Fruit fly (Drosophila melanogaster) whole organism: ENCODE measurements around the gene CG31524.

Source experiments
- Dll ChIP-seq: fragments of >200 bp; optimal IDR thresholded peaks from 2 replicates; lab custom pipeline; 2017
- pan ChIP-seq: fragments of >200 bp; optimal IDR thresholded peaks from 2 replicates; lab custom pipeline; 2017
- usp ChIP-seq: fragments of >200 bp; optimal IDR thresholded peaks from 2 replicates; lab custom pipeline; 2017; ENCODE audit warnings: missing biosample characterization, missing genetic modification characterization, mixed read lengths

DNA sequence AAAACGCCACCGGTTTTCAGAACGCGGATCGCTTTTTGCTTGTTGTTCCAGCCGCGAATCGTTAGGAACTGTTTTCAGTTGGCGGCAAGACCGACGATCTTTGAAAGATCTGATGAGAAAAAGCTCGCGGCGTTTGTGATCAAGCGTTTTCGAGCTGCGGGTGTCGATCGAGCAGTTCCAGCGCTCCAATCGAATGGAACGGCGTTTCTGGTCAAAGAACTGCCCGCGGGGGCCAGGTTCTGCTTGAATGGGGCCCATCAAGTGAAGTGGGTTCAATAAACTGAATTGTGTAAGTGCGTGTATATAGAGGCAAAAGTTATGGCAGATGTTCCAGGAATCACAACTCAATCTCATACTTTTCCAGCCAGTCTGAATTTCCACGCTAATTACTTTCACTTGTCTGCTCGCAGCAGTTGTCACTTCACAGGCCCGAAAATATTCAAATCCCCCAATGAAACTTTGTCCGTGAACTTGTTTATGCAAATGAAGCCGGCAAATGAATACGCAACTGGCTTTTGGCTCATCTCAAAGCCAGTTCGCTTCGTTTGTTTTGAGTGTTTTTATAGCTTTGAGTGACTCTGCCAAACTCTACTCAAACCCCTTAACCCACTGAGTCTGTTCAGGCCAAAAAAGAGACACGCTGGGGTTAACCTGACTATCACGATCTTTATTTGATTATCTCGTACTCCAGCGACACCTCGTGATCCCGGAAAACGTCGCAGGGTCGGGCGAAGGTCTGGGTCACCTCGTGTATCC is 17.9 kb downstream of the CG31524 start, which contains the start of gene PH4alphaMP:
- TF ChIP-seq Dll (lab: Kevin White, UChicago) = no peak
- no peak for TF ChIP-seq usp (GFP tag; lab: Kevin White, UChicago)
- no peak for TF ChIP-seq pan (lab: Kevin White, UChicago)
